Fruit fly (Drosophila melanogaster) whole organism, embryonic: ENCODE measurements around the gene CG2608.
A peak's percentile ranks its signal among the peaks of the same experiment; 100 is the strongest.

Experiments
- Abd-B ChIP-seq: fragments of 200-800 bp; sonication (Bioruptor generic); optimal IDR thresholded peaks from 2 replicates; lab custom pipeline; 2018; ENCODE audit warnings: missing biosample characterization, mild to moderate bottlenecking, missing genetic modification characterization, moderate library complexity
- Bgb ChIP-seq: fragments of 200-800 bp; sonication (Bioruptor generic); IDR thresholded peaks from 2 replicates; pipeline ENCODE4 v1.3.6; 2022; ENCODE audit warnings: missing biosample characterization, missing genetic modification characterization; ENCODE audit not compliant: partially characterized antibody
- CG10209 ChIP-seq: fragments of 200-800 bp; sonication (Bioruptor generic); optimal IDR thresholded peaks from 3 replicates; lab custom pipeline; 2017; ENCODE audit warnings: missing biosample characterization, mild to moderate bottlenecking, missing genetic modification characterization, missing genetic modification reagents
- CG10543 ChIP-seq: fragments of 200-800 bp; sonication (Bioruptor generic); optimal IDR thresholded peaks from 3 replicates; lab custom pipeline; 2017; ENCODE audit warnings: missing biosample characterization, mild to moderate bottlenecking, missing genetic modification characterization, moderate library complexity
- CG11398 ChIP-seq: fragments of 200-800 bp; sonication (Bioruptor generic); optimal IDR thresholded peaks from 2 replicates; lab custom pipeline; 2016; ENCODE audit warnings: missing biosample characterization, missing genetic modification characterization
- CG11504 ChIP-seq: fragments of 200-800 bp; sonication (Bioruptor generic); optimal IDR thresholded peaks from 3 replicates; lab custom pipeline; 2019; ENCODE audit warnings: missing biosample characterization, mild to moderate bottlenecking, missing genetic modification characterization, moderate library complexity
- CG12299 ChIP-seq: fragments of 200-800 bp; sonication (Bioruptor generic); optimal IDR thresholded peaks from 2 replicates; lab custom pipeline; 2018; ENCODE audit warnings: missing biosample characterization, mild to moderate bottlenecking, missing genetic modification characterization
- CG12391 ChIP-seq: fragments of 200-800 bp; sonication (Bioruptor generic); optimal IDR thresholded peaks from 3 replicates; lab custom pipeline; 2018; ENCODE audit warnings: missing biosample characterization, mild to moderate bottlenecking, missing genetic modification characterization, moderate library complexity
- CG13424 ChIP-seq: fragments of 200-800 bp; sonication (Bioruptor generic); optimal IDR thresholded peaks from 2 replicates; lab custom pipeline; 2019; ENCODE audit warnings: missing biosample characterization, mild to moderate bottlenecking, missing genetic modification characterization, moderate library complexity
- CG16779 ChIP-seq: fragments of 200-800 bp; sonication (Bioruptor generic); IDR thresholded peaks from 2 replicates; pipeline ENCODE4 v1.3.6; 2022; ENCODE audit warnings: missing biosample characterization, missing genetic modification characterization
- CG16813 ChIP-seq: fragments of 200-800 bp; sonication (Bioruptor generic); IDR thresholded peaks from 3 replicates; pipeline ENCODE4 v1.3.6; 2022; ENCODE audit warnings: missing biosample characterization, missing genetic modification characterization; ENCODE audit not compliant: partially characterized antibody
- CG17186 ChIP-seq: fragments of 200-800 bp; sonication (Bioruptor generic); optimal IDR thresholded peaks from 3 replicates; lab custom pipeline; 2017; ENCODE audit warnings: missing biosample characterization, missing genetic modification reagents, missing genetic modification characterization
- CG18011 ChIP-seq: fragments of 200-800 bp; sonication (Bioruptor generic); optimal IDR thresholded peaks from 2 replicates; lab custom pipeline; 2017; ENCODE audit warnings: missing biosample characterization, missing genetic modification characterization, mild to moderate bottlenecking, moderate library complexity, missing genotype
- CG30431 ChIP-seq: fragments of 200-800 bp; sonication (Bioruptor generic); optimal IDR thresholded peaks from 2 replicates; lab custom pipeline; 2017; ENCODE audit warnings: missing biosample characterization, missing genetic modification characterization
- CG31365 ChIP-seq: fragments of 200-800 bp; sonication (Bioruptor generic); optimal IDR thresholded peaks from 2 replicates; lab custom pipeline; 2018; ENCODE audit warnings: missing biosample characterization, mild to moderate bottlenecking, missing genetic modification characterization
- CG5245 ChIP-seq: fragments of 200-800 bp; sonication (Bioruptor generic); optimal IDR thresholded peaks from 3 replicates; lab custom pipeline; 2016; ENCODE audit warnings: missing biosample characterization, missing genetic modification characterization
- CG6175 ChIP-seq: fragments of 200-800 bp; sonication (Bioruptor generic); IDR thresholded peaks from 3 replicates; pipeline ENCODE4 v1.3.6; 2022; ENCODE audit warnings: missing biosample characterization, missing genetic modification characterization
- CG6765 ChIP-seq: fragments of 200-800 bp; sonication (Bioruptor generic); optimal IDR thresholded peaks from 3 replicates; lab custom pipeline; 2017; ENCODE audit warnings: missing biosample characterization, mild to moderate bottlenecking, missing genetic modification characterization
- CG7271 ChIP-seq: fragments of 200-800 bp; sonication (Bioruptor generic); optimal IDR thresholded peaks from 2 replicates; lab custom pipeline; 2018; ENCODE audit warnings: missing biosample characterization, mild to moderate bottlenecking, missing genetic modification characterization, moderate library complexity
- CG7839 ChIP-seq: fragments of 200-800 bp; sonication (Bioruptor generic); optimal IDR thresholded peaks from 3 replicates; lab custom pipeline; 2018; ENCODE audit warnings: missing biosample characterization, mild to moderate bottlenecking, missing genetic modification characterization, moderate library complexity
- CG7963 ChIP-seq: fragments of 200-800 bp; sonication (Bioruptor generic); IDR thresholded peaks from 3 replicates; pipeline ENCODE4 v1.3.6; 2022; ENCODE audit warnings: missing biosample characterization, missing genetic modification characterization; ENCODE audit not compliant: partially characterized antibody
- CoRest ChIP-seq: fragments of 200-800 bp; sonication (Bioruptor generic); optimal IDR thresholded peaks from 3 replicates; lab custom pipeline; 2018; ENCODE audit warnings: missing biosample characterization, mild to moderate bottlenecking, missing genetic modification characterization, moderate library complexity
- Hmr ChIP-seq: fragments of 200-800 bp; sonication (Bioruptor generic); optimal IDR thresholded peaks from 3 replicates; lab custom pipeline; 2017; ENCODE audit warnings: mild to moderate bottlenecking, missing biosample characterization, missing genetic modification reagents, missing genetic modification characterization
- Hr3 ChIP-seq: fragments of 200-800 bp; sonication (Bioruptor generic); optimal IDR thresholded peaks from 3 replicates; lab custom pipeline; 2016; ENCODE audit warnings: missing biosample characterization, missing genetic modification characterization
- Kr ChIP-seq: fragments of 200-800 bp; sonication (Bioruptor generic); optimal IDR thresholded peaks from 2 replicates; lab custom pipeline; 2017; ENCODE audit warnings: missing biosample characterization, mild to moderate bottlenecking, missing genetic modification characterization
- MESR4 ChIP-seq: fragments of 200-800 bp; sonication (Bioruptor generic); optimal IDR thresholded peaks from 2 replicates; lab custom pipeline; 2018; ENCODE audit warnings: missing biosample characterization, mild to moderate bottlenecking, missing genetic modification characterization, moderate library complexity
- Neu2 ChIP-seq: fragments of 200-800 bp; sonication (Bioruptor generic); optimal IDR thresholded peaks from 3 replicates; lab custom pipeline; 2016; ENCODE audit warnings: missing biosample characterization, missing genetic modification characterization, borderline replicate concordance
- Ravus ChIP-seq: fragments of 200-800 bp; sonication (Bioruptor generic); IDR thresholded peaks from 2 replicates; pipeline ENCODE4 v1.3.6; 2022; ENCODE audit warnings: missing biosample characterization, missing genetic modification characterization
- Stat92E ChIP-seq, 3 experiments: fragments of >200 bp in 2 of 3; fragments of 200-800 bp in 1 of 3; sonication (Bioruptor generic) in 1 of 3; optimal IDR thresholded peaks; 2 replicates each; lab custom pipeline; 2017 to 2019; ENCODE audit warnings: missing biosample characterization in 3 of 3, missing genetic modification characterization in 3 of 3, mild to moderate bottlenecking in 1 of 3, moderate library complexity in 1 of 3
- TFAM ChIP-seq: fragments of 200-800 bp; sonication (Bioruptor generic); optimal IDR thresholded peaks from 2 replicates; lab custom pipeline; 2017; ENCODE audit warnings: missing biosample characterization, missing genetic modification characterization, inconsistent platforms
- abd-A ChIP-seq: fragments of 200-800 bp; sonication (Bioruptor generic); optimal IDR thresholded peaks from 3 replicates; lab custom pipeline; 2019; ENCODE audit warnings: missing biosample characterization, mild to moderate bottlenecking, missing genetic modification characterization, moderate library complexity
- cas ChIP-seq: fragments of 200-800 bp; sonication (Bioruptor generic); IDR thresholded peaks from 2 replicates; pipeline ENCODE4 v1.3.6; 2022; ENCODE audit warnings: missing biosample characterization, missing genetic modification characterization
- dimm ChIP-seq: fragments of 200-800 bp; sonication (Bioruptor generic); IDR thresholded peaks from 2 replicates; pipeline ENCODE4 v1.3.6; 2022; ENCODE audit warnings: missing biosample characterization, missing genetic modification characterization
- fu2 ChIP-seq: fragments of 200-800 bp; sonication (Bioruptor generic); optimal IDR thresholded peaks from 2 replicates; lab custom pipeline; 2016; ENCODE audit warnings: missing biosample characterization, missing genetic modification characterization
- gem ChIP-seq: fragments of 200-800 bp; sonication (Bioruptor generic); optimal IDR thresholded peaks from 2 replicates; lab custom pipeline; 2019; ENCODE audit warnings: missing biosample characterization, mild to moderate bottlenecking, missing genetic modification characterization, moderate library complexity
- gsb ChIP-seq: fragments of 200-800 bp; sonication (Bioruptor generic); IDR thresholded peaks from 2 replicates; pipeline ENCODE4 v1.3.6; 2022; ENCODE audit warnings: missing biosample characterization, missing genetic modification characterization
- gt ChIP-seq: fragments of 200-800 bp; sonication (Bioruptor generic); IDR thresholded peaks from 2 replicates; pipeline ENCODE4 v1.3.6; 2022; ENCODE audit warnings: missing biosample characterization, missing genetic modification characterization
- kay ChIP-seq: fragments of 200-800 bp; sonication (Bioruptor generic); optimal IDR thresholded peaks from 2 replicates; lab custom pipeline; 2016; ENCODE audit warnings: missing biosample characterization, missing genetic modification characterization
- nau ChIP-seq: fragments of 200-800 bp; sonication (Bioruptor generic); optimal IDR thresholded peaks from 3 replicates; lab custom pipeline; 2017; ENCODE audit warnings: missing biosample characterization, mild to moderate bottlenecking, missing genetic modification characterization, missing genetic modification reagents
- odd ChIP-seq: fragments of 200-800 bp; sonication (Bioruptor generic); optimal IDR thresholded peaks from 2 replicates; lab custom pipeline; 2017; ENCODE audit warnings: missing biosample characterization, mild to moderate bottlenecking, missing genetic modification characterization
- pho ChIP-seq: fragments of 200-800 bp; sonication (Bioruptor generic); optimal IDR thresholded peaks from 2 replicates; lab custom pipeline; 2016; ENCODE audit warnings: missing biosample characterization, missing genetic modification characterization
- pum ChIP-seq: fragments of 200-800 bp; sonication (Bioruptor generic); optimal IDR thresholded peaks from 2 replicates; lab custom pipeline; 2016; ENCODE audit warnings: missing biosample characterization, missing genetic modification characterization
- sd ChIP-seq: fragments of 200-800 bp; sonication (Bioruptor generic); optimal IDR thresholded peaks from 3 replicates; lab custom pipeline; 2018; ENCODE audit warnings: missing biosample characterization, mild to moderate bottlenecking, missing genetic modification characterization, moderate library complexity
- seq ChIP-seq: fragments of 200-800 bp; sonication (Bioruptor generic); IDR thresholded peaks from 2 replicates; pipeline ENCODE4 v1.3.6; 2022; ENCODE audit warnings: missing biosample characterization, missing genetic modification characterization
- sr ChIP-seq: fragments of 200-800 bp; sonication (Bioruptor generic); IDR thresholded peaks from 3 replicates; pipeline ENCODE4 v1.3.6; 2022; ENCODE audit warnings: missing biosample characterization, missing genetic modification characterization
- tap ChIP-seq: fragments of 200-800 bp; optimal IDR thresholded peaks from 3 replicates; lab custom pipeline; 2019; ENCODE audit warnings: missing biosample characterization, mild to moderate bottlenecking, missing genetic modification characterization, moderate library complexity
- tgo ChIP-seq: fragments of 200-800 bp; sonication (Bioruptor generic); IDR thresholded peaks from 3 replicates; pipeline ENCODE4 v1.3.6; 2022; ENCODE audit warnings: missing biosample characterization, missing genetic modification characterization
- zen ChIP-seq: fragments of 200-800 bp; sonication (Bioruptor generic); optimal IDR thresholded peaks from 3 replicates; lab custom pipeline; 2018; ENCODE audit warnings: missing biosample characterization, mild to moderate bottlenecking, missing genetic modification characterization, moderate library complexity
- zf30C ChIP-seq: fragments of 200-800 bp; sonication (Bioruptor generic); optimal IDR thresholded peaks from 3 replicates; lab custom pipeline; 2018; ENCODE audit warnings: missing biosample characterization, mild to moderate bottlenecking, missing genetic modification characterization

Gene CG2608

DNA sequence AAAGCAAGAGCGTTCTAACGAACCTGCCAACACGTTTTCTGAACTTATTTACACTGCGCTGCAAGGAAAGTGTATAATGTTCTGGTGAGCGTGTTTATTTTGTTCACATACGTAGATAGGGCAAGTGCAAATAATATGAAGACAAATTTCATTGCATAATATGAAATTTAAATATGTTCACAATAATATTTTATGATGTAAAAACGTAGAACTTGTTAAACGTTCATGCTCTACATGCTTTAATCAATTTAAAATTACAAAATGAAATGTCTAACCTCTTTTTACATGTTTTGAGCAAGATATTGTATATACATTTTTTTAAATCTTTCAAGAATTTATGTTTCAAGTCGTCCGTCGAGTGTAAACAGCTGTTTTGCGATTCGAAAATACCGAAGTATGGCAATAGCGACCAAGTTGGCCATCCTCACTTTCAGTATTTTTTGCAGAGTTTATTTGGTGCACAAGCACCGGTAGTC is at the start of gene CG2608, which contains the start of gene phr6-4:
Gene CG2608 (plus strand): TSS at position 429 of the 476 bp plus-strand sequence.
Gene phr6-4 (minus strand): TSS at position 398 of the 476 bp plus-strand sequence.
- peak; percentile 95 for TF ChIP-seq Hmr (GFP tag; lab: Kevin White, UChicago)
- TF ChIP-seq pho (GFP tag; lab: Kevin White, UChicago), result peak; percentile 88
- TF ChIP-seq CG5245 (GFP tag; lab: Kevin White, UChicago), result peak; percentile 88
- TF ChIP-seq CG12299 (tag; lab: Kevin White, UChicago), result peak; percentile 91
- TF ChIP-seq CG6765 (GFP tag; lab: Kevin White, UChicago), result peak; percentile 85
- no peak for TF ChIP-seq Kr (GFP tag; lab: Kevin White, UChicago)
- TF ChIP-seq abd-A (tag; lab: Kevin White, UChicago), result no peak
- peak; percentile 72 for TF ChIP-seq cas (GFP tag; lab: Robert Waterston, UW)
- peak; percentile 84 for TF ChIP-seq kay (GFP tag; lab: Kevin White, UChicago)
- peak; percentile 94 for TF ChIP-seq CG10209
- TF ChIP-seq CG7839, result peak; percentile 96
- peak; percentile 91 for TF ChIP-seq odd (GFP tag; lab: Kevin White, UChicago)
- peak; percentile 86 for TF ChIP-seq CG30431 (GFP tag; lab: Kevin White, UChicago)
- no peak for TF ChIP-seq CG16813 (GFP tag; lab: Robert Waterston, UW)
- peak; percentile 22 for TF ChIP-seq MESR4 (GFP tag; lab: Kevin White, UChicago)
- peak; percentile 95 for TF ChIP-seq CG12391 (tag; lab: Kevin White, UChicago)
- TF ChIP-seq CG16779 (GFP tag; lab: Robert Waterston, UW), result no peak
- TF ChIP-seq seq (GFP tag; lab: Robert Waterston, UW), result peak; percentile 86
- peak; percentile 92 for TF ChIP-seq Hr3 (GFP tag; lab: Kevin White, UChicago)
- TF ChIP-seq CG7271 (tag; lab: Kevin White, UChicago), result peak; percentile 49
- no peak for TF ChIP-seq tap (tag; lab: Kevin White, UChicago)
- peak; percentile 81 for TF ChIP-seq pum (GFP tag; lab: Kevin White, UChicago)
- TF ChIP-seq gem (tag; lab: Kevin White, UChicago), result peak; percentile 97
- TF ChIP-seq CG6175, result peak; percentile 68
- no peak for TF ChIP-seq sr (GFP tag; lab: Robert Waterston, UW)
- peak; percentile 66 for TF ChIP-seq Ravus (GFP tag; lab: Robert Waterston, UW)
- TF ChIP-seq TFAM (GFP tag; lab: Kevin White, UChicago), result peak; percentile 45
- peak; percentile 70 for TF ChIP-seq dimm (GFP tag; lab: Robert Waterston, UW)
- TF ChIP-seq CG11504 (tag; lab: Kevin White, UChicago), result peak; percentile 92
- TF ChIP-seq CG11398 (GFP tag; lab: Kevin White, UChicago), result peak; percentile 54
- TF ChIP-seq gt (GFP tag; lab: Robert Waterston, UW), result peak; percentile 64
- peak; percentile 88 for TF ChIP-seq zf30C (GFP tag; lab: Kevin White, UChicago)
- TF ChIP-seq tgo, result peak; percentile 73; the same call in 2 of the 3 replicates
- TF ChIP-seq CG7963 (GFP tag; lab: Robert Waterston, UW), result no peak
- peak; percentile 7 for TF ChIP-seq CG31365 (tag; lab: Kevin White, UChicago)
- TF ChIP-seq sd, result no peak
- TF ChIP-seq CoRest (tag; lab: Kevin White, UChicago), result peak; percentile 97
- TF ChIP-seq zen (tag; lab: Kevin White, UChicago), result peak; percentile 80
- TF ChIP-seq Stat92E (GFP tag; optimal IDR thresholded peaks at IDR 0.05; lab: Kevin White, UChicago), result peak in 1 of 3 experiments; percentile 80
- TF ChIP-seq CG17186 (GFP tag; lab: Kevin White, UChicago), result peak; percentile 44
- no peak for TF ChIP-seq Bgb (GFP tag; lab: Robert Waterston, UW)
- peak; percentile 94 for TF ChIP-seq Abd-B (GFP tag; lab: Kevin White, UChicago)
- TF ChIP-seq fu2 (GFP tag; lab: Kevin White, UChicago), result peak; percentile 87
- TF ChIP-seq gsb (GFP tag; lab: Robert Waterston, UW), result peak; percentile 64; the same call in 1 of the 2 replicates
- TF ChIP-seq CG18011, result peak; percentile 82
- TF ChIP-seq CG10543 (GFP tag; lab: Kevin White, UChicago), result peak; percentile 87
- TF ChIP-seq CG13424 (tag; lab: Kevin White, UChicago), result peak; percentile 95
- TF ChIP-seq Neu2 (GFP tag; lab: Kevin White, UChicago), result no peak
- TF ChIP-seq nau (GFP tag; lab: Kevin White, UChicago), result peak; percentile 87
